Fruit fly (Drosophila melanogaster) whole organism, embryonic: Measurements from ENCODE around the gene tomb.

Experiments
- Ada2b ChIP-seq: fragments of 200-800 bp; sonication (Bioruptor generic); IDR thresholded peaks from 2 replicates; pipeline ENCODE4 v1.3.6; 2022; ENCODE audit warnings: missing biosample characterization, missing genetic modification characterization
- Awh ChIP-seq: fragments of 200-800 bp; sonication (Bioruptor generic); IDR thresholded peaks from 2 replicates; pipeline ENCODE4, ENCODE4 v1.3.6; 2022; ENCODE audit warnings: missing biosample characterization, missing genetic modification characterization
- CG12236 ChIP-seq: fragments of 200-800 bp; sonication (Bioruptor generic); optimal IDR thresholded peaks from 2 replicates; lab custom pipeline; 2016; ENCODE audit warnings: missing biosample characterization, missing genetic modification characterization
- CG1233 ChIP-seq: fragments of 200-800 bp; sonication (Bioruptor generic); optimal IDR thresholded peaks from 4 replicates; lab custom pipeline; 2018; ENCODE audit warnings: missing biosample characterization, mild to moderate bottlenecking, missing genetic modification characterization
- CG13424 ChIP-seq: fragments of 200-800 bp; sonication (Bioruptor generic); optimal IDR thresholded peaks from 2 replicates; lab custom pipeline; 2019; ENCODE audit warnings: missing biosample characterization, mild to moderate bottlenecking, missing genetic modification characterization, moderate library complexity
- CG16815 ChIP-seq: fragments of 200-800 bp; sonication (Bioruptor generic); optimal IDR thresholded peaks from 3 replicates; lab custom pipeline; 2017; ENCODE audit warnings: missing biosample characterization, mild to moderate bottlenecking, missing genetic modification characterization
- CG17612 ChIP-seq: fragments of 200-800 bp; sonication (Bioruptor generic); IDR thresholded peaks from 2 replicates; pipeline ENCODE4 v1.3.6; 2022; ENCODE audit warnings: missing biosample characterization, missing genetic modification characterization
- CG1832 ChIP-seq: fragments of 200-800 bp; sonication (Bioruptor generic); optimal IDR thresholded peaks from 2 replicates; lab custom pipeline; 2017; ENCODE audit warnings: missing biosample characterization, mild to moderate bottlenecking, missing genetic modification characterization, inconsistent platforms
- CG2199 ChIP-seq: fragments of 200-800 bp; sonication (Bioruptor generic); IDR thresholded peaks from 3 replicates; pipeline ENCODE4 v1.3.6; 2022; ENCODE audit warnings: missing biosample characterization, missing genetic modification characterization
- CG32767 ChIP-seq: fragments of 200-800 bp; sonication (Bioruptor generic); IDR thresholded peaks from 2 replicates; pipeline ENCODE4 v1.3.6; 2022; ENCODE audit warnings: missing biosample characterization, missing genetic modification characterization
- CG34376 ChIP-seq: fragments of 200-800 bp; sonication (Bioruptor generic); optimal IDR thresholded peaks from 2 replicates; lab custom pipeline; 2018; ENCODE audit warnings: missing biosample characterization, mild to moderate bottlenecking, missing genetic modification characterization
- CG7928 ChIP-seq: fragments of 200-800 bp; sonication (Bioruptor generic); optimal IDR thresholded peaks from 2 replicates; lab custom pipeline; 2017; ENCODE audit warnings: missing biosample characterization, mild to moderate bottlenecking, missing genetic modification characterization
- CG7963 ChIP-seq: fragments of 200-800 bp; sonication (Bioruptor generic); IDR thresholded peaks from 3 replicates; pipeline ENCODE4 v1.3.6; 2022; ENCODE audit warnings: missing biosample characterization, missing genetic modification characterization; ENCODE audit not compliant: partially characterized antibody
- CG8089 ChIP-seq: fragments of 200-800 bp; sonication (Bioruptor generic); optimal IDR thresholded peaks from 3 replicates; lab custom pipeline; 2016; ENCODE audit warnings: missing biosample characterization, missing genetic modification characterization
- CG8388 ChIP-seq: fragments of 200-800 bp; sonication (Bioruptor generic); optimal IDR thresholded peaks from 2 replicates; lab custom pipeline; 2019; ENCODE audit warnings: missing biosample characterization, mild to moderate bottlenecking, missing genetic modification characterization, moderate library complexity
- CG8944 ChIP-seq: fragments of 200-800 bp; sonication (Bioruptor generic); optimal IDR thresholded peaks from 3 replicates; lab custom pipeline; 2016; ENCODE audit warnings: missing biosample characterization, missing genetic modification characterization
- CG9215 ChIP-seq: fragments of 200-800 bp; sonication (Bioruptor generic); IDR thresholded peaks from 2 replicates; pipeline ENCODE4 v1.3.6; 2022; ENCODE audit warnings: missing biosample characterization, missing genetic modification characterization
- CG9437 ChIP-seq: fragments of 200-800 bp; sonication (Bioruptor generic); optimal IDR thresholded peaks from 2 replicates; lab custom pipeline; 2018; ENCODE audit warnings: missing biosample characterization, mild to moderate bottlenecking, missing genetic modification characterization
- CG9609 ChIP-seq: fragments of 200-800 bp; sonication (Bioruptor generic); optimal IDR thresholded peaks from 3 replicates; lab custom pipeline; 2016; ENCODE audit warnings: missing biosample characterization, missing genetic modification characterization
- Dip2 ChIP-seq: fragments of 200-800 bp; sonication (Bioruptor generic); IDR thresholded peaks from 2 replicates; pipeline ENCODE4 v1.3.6; 2022; ENCODE audit warnings: missing biosample characterization, missing genetic modification characterization
- E2f2 ChIP-seq: fragments of 200-800 bp; sonication (Bioruptor generic); IDR thresholded peaks from 2 replicates; pipeline ENCODE4 v1.3.6; 2022; ENCODE audit warnings: missing biosample characterization, missing genetic modification characterization
- Ets97D ChIP-seq: fragments of 200-800 bp; sonication (Bioruptor generic); optimal IDR thresholded peaks from 3 replicates; lab custom pipeline; 2016; ENCODE audit warnings: missing biosample characterization, missing genetic modification characterization
- Gug ChIP-seq: fragments of 200-800 bp; sonication (Bioruptor generic); IDR thresholded peaks from 4 replicates; pipeline ENCODE4 v1.3.6; 2022; ENCODE audit warnings: missing biosample characterization, missing genetic modification characterization
- H15 ChIP-seq: fragments of 200-800 bp; sonication (Bioruptor generic); IDR thresholded peaks from 3 replicates; pipeline ENCODE4 v1.3.6; 2022; ENCODE audit warnings: missing biosample characterization, missing genetic modification characterization
- Hand ChIP-seq: fragments of 200-800 bp; sonication (Bioruptor generic); optimal IDR thresholded peaks from 2 replicates; lab custom pipeline; 2017; ENCODE audit warnings: mild to moderate bottlenecking, missing biosample characterization, missing genetic modification reagents, missing genetic modification characterization
- Kr ChIP-seq: fragments of 200-800 bp; sonication (Bioruptor generic); optimal IDR thresholded peaks from 2 replicates; lab custom pipeline; 2017; ENCODE audit warnings: missing biosample characterization, mild to moderate bottlenecking, missing genetic modification characterization
- Meics ChIP-seq: fragments of 200-800 bp; sonication (Bioruptor generic); optimal IDR thresholded peaks from 2 replicates; lab custom pipeline; 2017; ENCODE audit warnings: missing biosample characterization, mild to moderate bottlenecking, missing genetic modification characterization
- Opbp ChIP-seq: fragments of 200-800 bp; sonication (Bioruptor generic); IDR thresholded peaks from 3 replicates; pipeline ENCODE4 v1.3.6; 2022; ENCODE audit warnings: missing biosample characterization, missing genetic modification characterization; ENCODE audit not compliant: partially characterized antibody
- PHDP ChIP-seq: fragments of 200-800 bp; sonication (Bioruptor generic); optimal IDR thresholded peaks from 3 replicates; lab custom pipeline; 2018; ENCODE audit warnings: missing biosample characterization, mild to moderate bottlenecking, missing genetic modification characterization, moderate library complexity
- Ptx1 ChIP-seq: fragments of 200-800 bp; sonication (Bioruptor generic); IDR thresholded peaks from 2 replicates; pipeline ENCODE4 v1.3.6; 2022; ENCODE audit warnings: missing biosample characterization, missing genetic modification characterization
- Rfx ChIP-seq: fragments of 200-800 bp; sonication (Bioruptor generic); IDR thresholded peaks from 2 replicates; pipeline ENCODE4 v1.3.6; 2022; ENCODE audit warnings: missing biosample characterization, missing genetic modification characterization
- Spps ChIP-seq: fragments of 200-800 bp; sonication (Bioruptor generic); optimal IDR thresholded peaks from 2 replicates; lab custom pipeline; 2018; ENCODE audit warnings: missing biosample characterization, mild to moderate bottlenecking, missing genetic modification characterization
- TFAM ChIP-seq: fragments of 200-800 bp; sonication (Bioruptor generic); optimal IDR thresholded peaks from 2 replicates; lab custom pipeline; 2017; ENCODE audit warnings: missing biosample characterization, missing genetic modification characterization, inconsistent platforms
- Xbp1 ChIP-seq: fragments of 200-800 bp; sonication (Bioruptor generic); optimal IDR thresholded peaks from 3 replicates; lab custom pipeline; 2016; ENCODE audit warnings: missing biosample characterization, mild to moderate bottlenecking, missing genetic modification characterization
- ap ChIP-seq: fragments of 200-800 bp; sonication (Bioruptor generic); IDR thresholded peaks from 2 replicates; pipeline ENCODE4 v1.3.6; 2022; ENCODE audit warnings: missing biosample characterization, missing genetic modification characterization
- ato ChIP-seq: fragments of 200-800 bp; sonication (Bioruptor generic); IDR thresholded peaks from 2 replicates; pipeline ENCODE4 v1.3.6; 2022; ENCODE audit warnings: missing biosample characterization, missing genetic modification characterization; ENCODE audit not compliant: partially characterized antibody
- bowl ChIP-seq: fragments of 200-800 bp; sonication (Bioruptor generic); IDR thresholded peaks from 2 replicates; pipeline ENCODE4 v1.3.6; 2022; ENCODE audit warnings: missing biosample characterization, missing genetic modification characterization
- crc ChIP-seq: fragments of 200-800 bp; sonication (Bioruptor generic); optimal IDR thresholded peaks from 2 replicates; lab custom pipeline; 2016; ENCODE audit warnings: missing biosample characterization, missing genetic modification characterization
- croc ChIP-seq: fragments of 200-800 bp; sonication (Bioruptor generic); conservative IDR thresholded peaks from 3 replicates; pipeline ENCODE4 v1.3.6; 2022; ENCODE audit warnings: missing biosample characterization, missing genetic modification characterization
- dimm ChIP-seq: fragments of 200-800 bp; sonication (Bioruptor generic); IDR thresholded peaks from 2 replicates; pipeline ENCODE4 v1.3.6; 2022; ENCODE audit warnings: missing biosample characterization, missing genetic modification characterization
- dmrt99B ChIP-seq: fragments of 200-800 bp; sonication (Bioruptor generic); optimal IDR thresholded peaks from 2 replicates; lab custom pipeline; 2018; ENCODE audit warnings: missing biosample characterization, mild to moderate bottlenecking, missing genetic modification characterization, moderate library complexity
- dysf ChIP-seq: fragments of 200-800 bp; sonication (Bioruptor generic); IDR thresholded peaks from 3 replicates; pipeline ENCODE4 v1.3.6; 2022; ENCODE audit warnings: missing biosample characterization, missing genetic modification characterization
- fd64A ChIP-seq: fragments of 200-800 bp; sonication (Bioruptor generic); optimal IDR thresholded peaks from 3 replicates; lab custom pipeline; 2018; ENCODE audit warnings: missing biosample characterization, mild to moderate bottlenecking, missing genetic modification characterization
- gro ChIP-seq: fragments of 200-800 bp; sonication (Bioruptor generic); optimal IDR thresholded peaks from 2 replicates; lab custom pipeline; 2016; ENCODE audit warnings: missing biosample characterization, missing genetic modification characterization
- klu ChIP-seq: fragments of 200-800 bp; sonication (Bioruptor generic); IDR thresholded peaks from 2 replicates; pipeline ENCODE4 v1.3.6; 2022; ENCODE audit warnings: missing biosample characterization, missing genetic modification characterization
- knrl ChIP-seq: fragments of 200-800 bp; sonication (Bioruptor generic); IDR thresholded peaks from 3 replicates; pipeline ENCODE4 v1.3.6; 2022; ENCODE audit warnings: missing biosample characterization, missing genetic modification characterization; ENCODE audit not compliant: partially characterized antibody
- nerfin-2 ChIP-seq: fragments of 200-800 bp; sonication (Bioruptor generic); IDR thresholded peaks from 2 replicates; pipeline ENCODE4 v1.3.6; 2022; ENCODE audit warnings: missing biosample characterization, missing genetic modification characterization; ENCODE audit not compliant: partially characterized antibody
- pzg ChIP-seq: fragments of 200-800 bp; sonication (Bioruptor generic); optimal IDR thresholded peaks from 3 replicates; lab custom pipeline; 2018; ENCODE audit warnings: missing biosample characterization, mild to moderate bottlenecking, missing genetic modification characterization, moderate library complexity
- sr ChIP-seq: fragments of 200-800 bp; sonication (Bioruptor generic); IDR thresholded peaks from 3 replicates; pipeline ENCODE4 v1.3.6; 2022; ENCODE audit warnings: missing biosample characterization, missing genetic modification characterization
- wdn ChIP-seq: fragments of 200-800 bp; sonication (Bioruptor generic); IDR thresholded peaks from 2 replicates; pipeline ENCODE4 v1.3.6; 2022; ENCODE audit warnings: missing biosample characterization, missing genetic modification characterization

Gene tomb

dm6 chr2L:5542944-5543515 is 6.5 kb upstream of the tomb start (continued):
- TF ChIP-seq Rfx (GFP tag; lab: Robert Waterston, UW) (peak; percentile 78), CG7963 (GFP tag; lab: Robert Waterston, UW) (no peak), CG12236 (no peak), Gug (peak; percentile 28; the same call in 1 of the 4 replicates), Awh (GFP tag; lab: Robert Waterston, UW) (peak; percentile 59), CG9215 (peak; percentile 41; the same call in 1 of the 2 replicates), wdn (GFP tag; lab: Robert Waterston, UW) (peak; percentile 60), Spps (tag; lab: Kevin White, UChicago) (no peak), CG17612 (GFP tag; lab: Robert Waterston, UW) (no peak), CG16815 (GFP tag; lab: Kevin White, UChicago) (no peak), pzg (GFP tag; lab: Kevin White, UChicago) (no peak), CG7928 (GFP tag; lab: Kevin White, UChicago) (no peak), E2f2 (GFP tag; lab: Robert Waterston, UW) (peak; percentile 47), klu (no peak), CG1832 (peak; percentile 60), ato (GFP tag; lab: Robert Waterston, UW) (no peak), crc (GFP tag; lab: Kevin White, UChicago) (no peak), knrl (no peak), croc (GFP tag; lab: Robert Waterston, UW) (no peak), Kr (GFP tag; lab: Kevin White, UChicago) (no peak), TFAM (no peak), CG2199 (GFP tag; lab: Robert Waterston, UW) (no peak), CG9437 (peak; percentile 4), PHDP (peak; percentile 57), Ets97D (GFP tag; lab: Kevin White, UChicago) (no peak), ap (GFP tag; lab: Robert Waterston, UW) (peak; percentile 41), Ada2b (GFP tag; lab: Robert Waterston, UW) (no peak; the same call in none of the 2 replicates), H15 (GFP tag; lab: Robert Waterston, UW) (peak; percentile 49; the same call in 1 of the 3 replicates), CG9609 (GFP tag; lab: Kevin White, UChicago) (peak; percentile 43), CG32767 (GFP tag; lab: Robert Waterston, UW) (peak; percentile 58; the same call in 1 of the 2 replicates), Ptx1 (GFP tag; lab: Robert Waterston, UW) (peak; percentile 69), dysf (peak; percentile 71; the same call in 2 of the 3 replicates), fd64A (GFP tag; lab: Kevin White, UChicago) (no peak), dmrt99B (tag; lab: Kevin White, UChicago) (no peak), CG1233 (no peak), CG13424 (tag; lab: Kevin White, UChicago) (peak; percentile 49), CG34376 (GFP tag; lab: Kevin White, UChicago) (peak; percentile 27), Hand (peak; percentile 35), dimm (GFP tag; lab: Robert Waterston, UW) (0 out of 2 replicates have a peak, but pooled peaks have one; percentile 21), gro (GFP tag; lab: Kevin White, UChicago) (no peak), CG8944 (GFP tag; lab: Kevin White, UChicago) (no peak), bowl (no peak), Xbp1 (GFP tag; lab: Kevin White, UChicago) (peak; percentile 42), nerfin-2 (no peak), sr (GFP tag; lab: Robert Waterston, UW) (0 out of 3 replicates have a peak, but pooled peaks have one; percentile 21), Dip2 (no peak), CG8388 (GFP tag; lab: Kevin White, UChicago) (peak; percentile 31), Meics (GFP tag; lab: Kevin White, UChicago) (peak; percentile 60), Opbp (GFP tag; lab: Robert Waterston, UW) (0 out of 3 replicates have a peak, but pooled peaks have one; percentile 6), CG8089 (GFP tag; lab: Kevin White, UChicago) (peak; percentile 21)
